Worm (Caenorhabditis elegans): ENCODE results near the gene B0454.5.

- TF ChIP-seq ama-1 (optimal IDR thresholded peaks at IDR 0.05) (no peak), ztf-11 (tag; optimal IDR thresholded peaks at IDR 0.05) (no peak), F16B12.6 (tag; optimal IDR thresholded peaks at IDR 0.05) (no peak), mef-2 (tag; optimal IDR thresholded peaks at IDR 0.05) (no peak), efl-1 (optimal IDR thresholded peaks at IDR 0.05) (no peak), efl-1 (GFP tag; optimal IDR thresholded peaks at IDR 0.05 in 1 of 2) (no peak)
Observed at ce11 chrII:3067447-3067846, 28.8 kb downstream of the B0454.5 start.
